Worm (Caenorhabditis elegans) whole organism, late embryonic: ENCODE measurements around the gene tag-234.
"Not testable (repeated sequence)": the region's sequence is repeated elsewhere in the genome, so short reads cannot be mapped to it uniquely, and the experiment has no call there.

Experiments used
- C08G9.2 ChIP-seq: sonication (generic microtip); optimal IDR thresholded peaks from 2 replicates; lab custom pipeline; 2016; ENCODE audit warnings: mild to moderate bottlenecking, missing genetic modification characterization, moderate library complexity, missing compliant biosample characterization
- C38D4.7 ChIP-seq: fragments of 200-800 bp; sonication (Bioruptor generic); optimal IDR thresholded peaks from 2 replicates; lab custom pipeline; 2018; ENCODE audit warnings: mild to moderate bottlenecking, missing genetic modification characterization, moderate library complexity, missing compliant biosample characterization
- ama-1 ChIP-seq: fragments of 150-350 bp; optimal IDR thresholded peaks from 2 replicates; lab custom pipeline; 2014
- ceh-14 ChIP-seq: sonication (generic microtip); optimal IDR thresholded peaks from 2 replicates; lab custom pipeline; 2016; ENCODE audit warnings: missing genotype, missing genetic modification characterization, missing compliant biosample characterization
- ceh-18 ChIP-seq: sonication (generic microtip); optimal IDR thresholded peaks from 2 replicates; lab custom pipeline; 2016; ENCODE audit warnings: missing genetic modification characterization, missing compliant biosample characterization
- ceh-2 ChIP-seq: sonication (generic microtip); optimal IDR thresholded peaks from 2 replicates; lab custom pipeline; 2016; ENCODE audit warnings: missing genotype, missing genetic modification characterization, missing compliant biosample characterization
- ceh-22 ChIP-seq: sonication (generic microtip); optimal IDR thresholded peaks from 2 replicates; lab custom pipeline; 2017; ENCODE audit warnings: missing biosample characterization, missing genetic modification characterization
- ceh-24 ChIP-seq: sonication (generic microtip); optimal IDR thresholded peaks from 2 replicates; lab custom pipeline; 2016; ENCODE audit warnings: mild to moderate bottlenecking, missing genetic modification characterization, missing compliant biosample characterization
- ceh-31 ChIP-seq: sonication (generic microtip); optimal IDR thresholded peaks from 2 replicates; lab custom pipeline; 2016; ENCODE audit warnings: missing genetic modification characterization, missing compliant biosample characterization
- ceh-34 ChIP-seq: sonication (generic microtip); optimal IDR thresholded peaks from 2 replicates; lab custom pipeline; 2016; ENCODE audit warnings: mild to moderate bottlenecking, missing genetic modification characterization, missing compliant biosample characterization
- ceh-6 ChIP-seq: fragments of 200-800 bp; sonication (Bioruptor generic); optimal IDR thresholded peaks from 2 replicates; lab custom pipeline; 2018; ENCODE audit warnings: mild to moderate bottlenecking, missing genetic modification characterization, missing compliant biosample characterization
- ceh-9 ChIP-seq: sonication (generic microtip); optimal IDR thresholded peaks from 2 replicates; lab custom pipeline; 2016; ENCODE audit warnings: mild to moderate bottlenecking, missing genetic modification characterization, inconsistent platforms, missing compliant biosample characterization
- dmd-4 ChIP-seq: sonication (generic microtip); optimal IDR thresholded peaks from 2 replicates; lab custom pipeline; 2016; ENCODE audit warnings: borderline replicate concordance, missing genetic modification characterization, missing compliant biosample characterization
- ets-4 ChIP-seq: sonication (generic microtip); optimal IDR thresholded peaks from 2 replicates; lab custom pipeline; 2016; ENCODE audit warnings: missing genetic modification characterization, missing compliant biosample characterization
- eyg-1 ChIP-seq: sonication (generic microtip); optimal IDR thresholded peaks from 2 replicates; lab custom pipeline; 2016; ENCODE audit warnings: missing genotype, missing genetic modification characterization, missing compliant biosample characterization
- fkh-10 ChIP-seq: fragments of 150-350 bp; optimal IDR thresholded peaks from 2 replicates; lab custom pipeline; 2014; ENCODE audit warnings: missing biosample characterization, missing genetic modification reagents, missing genetic modification characterization
- fkh-6 ChIP-seq: sonication (generic microtip); optimal IDR thresholded peaks from 2 replicates; lab custom pipeline; 2016; ENCODE audit warnings: missing genetic modification characterization, missing compliant biosample characterization
- gmeb-2 ChIP-seq: sonication (generic microtip); optimal IDR thresholded peaks from 2 replicates; lab custom pipeline; 2016; ENCODE audit warnings: missing genetic modification characterization, inconsistent platforms, missing compliant biosample characterization
- hlh-30 ChIP-seq: sonication (generic microtip); optimal IDR thresholded peaks from 2 replicates; lab custom pipeline; 2017; ENCODE audit warnings: antibody characterized with exemption, missing genetic modification characterization, missing compliant biosample characterization; ENCODE audit not compliant: insufficient read depth
- hlh-8 ChIP-seq: sonication (generic microtip); optimal IDR thresholded peaks from 2 replicates; lab custom pipeline; 2016; ENCODE audit warnings: missing genotype, missing genetic modification characterization, missing compliant biosample characterization
- npax-4 ChIP-seq: sonication (generic microtip); optimal IDR thresholded peaks from 2 replicates; lab custom pipeline; 2016; ENCODE audit warnings: missing genetic modification characterization, missing compliant biosample characterization
- odd-2 ChIP-seq: sonication (generic microtip); optimal IDR thresholded peaks from 2 replicates; lab custom pipeline; 2017; ENCODE audit warnings: antibody characterized with exemption, mild to moderate bottlenecking, missing genetic modification characterization, missing compliant biosample characterization
- pag-3 ChIP-seq: sonication (generic microtip); optimal IDR thresholded peaks from 2 replicates; lab custom pipeline; 2016; ENCODE audit warnings: missing compliant biosample characterization, missing genetic modification characterization, borderline replicate concordance
- pax-1 ChIP-seq: fragments of 150-350 bp; optimal IDR thresholded peaks from 2 replicates; lab custom pipeline; 2014; ENCODE audit warnings: missing biosample characterization, missing genetic modification characterization
- pha-2 ChIP-seq: sonication (generic microtip); optimal IDR thresholded peaks from 2 replicates; lab custom pipeline; 2017; ENCODE audit warnings: mild to moderate bottlenecking, missing genetic modification characterization, missing compliant biosample characterization
- ref-2 ChIP-seq: sonication (generic microtip); optimal IDR thresholded peaks from 2 replicates; lab custom pipeline; 2016; ENCODE audit warnings: missing genetic modification characterization, missing compliant biosample characterization
- sox-2 ChIP-seq: fragments of 200-800 bp; sonication (Bioruptor generic); IDR thresholded peaks from 2 replicates; pipeline ENCODE4 v1.3.6; 2022; ENCODE audit warnings: missing genetic modification reagents, missing genetic modification characterization, missing compliant biosample characterization
- syd-9 ChIP-seq: sonication (generic microtip); optimal IDR thresholded peaks from 2 replicates; lab custom pipeline; 2016; ENCODE audit warnings: mild to moderate bottlenecking, missing genetic modification characterization, moderate library complexity, missing compliant biosample characterization
- tbx-2 ChIP-seq: sonication (generic microtip); optimal IDR thresholded peaks from 2 replicates; lab custom pipeline; 2016; ENCODE audit warnings: missing genetic modification characterization, missing compliant biosample characterization
- tbx-7 ChIP-seq: sonication (generic microtip); optimal IDR thresholded peaks from 2 replicates; lab custom pipeline; 2016; ENCODE audit warnings: missing genotype, missing genetic modification characterization, missing compliant biosample characterization
- unc-42 ChIP-seq: sonication (generic microtip); optimal IDR thresholded peaks from 2 replicates; lab custom pipeline; 2016; ENCODE audit warnings: missing genotype, missing genetic modification characterization, missing compliant biosample characterization
- unc-55 ChIP-seq: sonication (generic microtip); optimal IDR thresholded peaks from 2 replicates; lab custom pipeline; 2017; ENCODE audit warnings: missing biosample characterization, missing genetic modification reagents, missing genetic modification characterization
- zip-5 ChIP-seq: sonication (generic microtip); optimal IDR thresholded peaks from 2 replicates; lab custom pipeline; 2016; ENCODE audit warnings: missing genetic modification characterization, missing compliant biosample characterization

The tag-234 gene

ce11 chrII:5863893-5864292, at the start of gene tag-234:
Gene tag-234 (plus strand): TSS chrII:5864193.
- TF ChIP-seq hlh-8 (tag; lab: Kevin White, UChicago) = no peak
- TF ChIP-seq ceh-6 = no peak
- TF ChIP-seq eyg-1 (tag; lab: Kevin White, UChicago) = no peak
- no peak for TF ChIP-seq ceh-2 (tag; lab: Kevin White, UChicago)

- not testable (repeated sequence) for TF ChIP-seq npax-4 (tag; lab: Kevin White, UChicago); pax-1 (tag; lab: Kevin White, UChicago); fkh-10
Observed at ce11 chrII:5815382-5815781, 48.6 kb upstream of the tag-234 start, which contains the start of gene wago-5. Gene wago-5 (minus strand): TSS chrII:5815482.

ce11 chrII:5816346-5816745, 47.6 kb upstream of the tag-234 start, which contains the start of gene ZK1248.20:
Gene ZK1248.20 (plus strand): TSS chrII:5816646.
- no peak for TF ChIP-seq ceh-22 (tag; lab: Kevin White, UChicago)
- no peak for TF ChIP-seq syd-9
- TF ChIP-seq ceh-9 (tag; lab: Kevin White, UChicago) = no peak
- TF ChIP-seq pag-3 (tag; lab: Kevin White, UChicago) = no peak

ce11 chrII:5818298-5818697, 45.7 kb upstream of the tag-234 start, which contains the start of gene ZK1248.4:
Gene ZK1248.4 (plus strand): TSS chrII:5818598.
- no peak for TF ChIP-seq dmd-4
- no peak for TF ChIP-seq C38D4.7 (GFP tag; lab: Kevin White, UChicago)
- no peak for TF ChIP-seq C08G9.2 (tag; lab: Kevin White, UChicago)
- TF ChIP-seq sox-2 (GFP tag; lab: Robert Waterston, UW) = no peak
- no peak for TF ChIP-seq unc-55 (GFP tag; lab: Kevin White, UChicago)
- no peak for TF ChIP-seq ama-1 (lab: Kevin White, UChicago)
- no peak for TF ChIP-seq syd-9
- no peak for TF ChIP-seq ceh-34 (tag; lab: Kevin White, UChicago)
- TF ChIP-seq pha-2 (tag; lab: Kevin White, UChicago) = no peak
- TF ChIP-seq ceh-9 (tag; lab: Kevin White, UChicago) = no peak
- TF ChIP-seq ceh-24 (tag; lab: Kevin White, UChicago) = no peak
- no peak for TF ChIP-seq hlh-8 (tag; lab: Kevin White, UChicago)
- no peak for TF ChIP-seq zip-5

ce11 chrII:5819655-5820054, 44.3 kb upstream of the tag-234 start:
- TF ChIP-seq hlh-30 = no peak
- TF ChIP-seq tbx-2 = peak; percentile 65
- TF ChIP-seq syd-9 = no peak
- TF ChIP-seq unc-42 (tag; lab: Kevin White, UChicago) = peak; percentile 13
- peak; percentile 63 for TF ChIP-seq ets-4 (tag; lab: Kevin White, UChicago)
- peak; percentile 26 for TF ChIP-seq ceh-14 (tag; lab: Kevin White, UChicago)
- peak; percentile 24 for TF ChIP-seq zip-5
- TF ChIP-seq ceh-9 (tag; lab: Kevin White, UChicago) = no peak
- TF ChIP-seq ceh-18 (tag; lab: Kevin White, UChicago) = no peak
- peak; percentile 70 for TF ChIP-seq ceh-2 (tag; lab: Kevin White, UChicago)
- TF ChIP-seq hlh-8 (tag; lab: Kevin White, UChicago) = peak; percentile 11
- TF ChIP-seq gmeb-2 (tag; lab: Kevin White, UChicago) = no peak
- TF ChIP-seq tbx-7 (tag; lab: Kevin White, UChicago) = no peak
- TF ChIP-seq ref-2 (tag; lab: Kevin White, UChicago) = peak; percentile 48
- TF ChIP-seq C08G9.2 (tag; lab: Kevin White, UChicago) = peak; percentile 68
- peak; percentile 12 for TF ChIP-seq fkh-6 (tag; lab: Kevin White, UChicago)
- TF ChIP-seq ceh-31 = peak; percentile 71
- no peak for TF ChIP-seq odd-2 (tag; lab: Kevin White, UChicago)
